Fruit fly (Drosophila melanogaster) whole organism, wandering third instar larva: ENCODE measurements around the gene Reg-2.

Experiments
- CrebA ChIP-seq: fragments of 200-800 bp; sonication (Bioruptor generic); optimal IDR thresholded peaks from 2 replicates; lab custom pipeline; 2016; ENCODE audit warnings: missing biosample characterization, mild to moderate bottlenecking, missing genetic modification characterization, borderline replicate concordance
- Dfd ChIP-seq: fragments of >200 bp; optimal IDR thresholded peaks from 2 replicates; lab custom pipeline; 2017; ENCODE audit warnings: missing biosample characterization, missing genetic modification characterization
- Hr83 ChIP-seq: fragments of 200-300 bp; sonication (Bioruptor generic); optimal IDR thresholded peaks from 2 replicates; lab custom pipeline; 2016; ENCODE audit warnings: missing biosample characterization, mild to moderate bottlenecking, missing genetic modification characterization, moderate library complexity; ENCODE audit not compliant: poor library complexity, severe bottlenecking
- Myc ChIP-seq: fragments of >200 bp; optimal IDR thresholded peaks from 2 replicates; lab custom pipeline; 2017
- OdsH ChIP-seq: fragments of 200-800 bp; sonication (Bioruptor generic); optimal IDR thresholded peaks from 2 replicates; lab custom pipeline; 2016; ENCODE audit warnings: missing biosample characterization, mild to moderate bottlenecking, missing genetic modification characterization
- Vsx2 ChIP-seq: fragments of 200-300, 225-300 bp; sonication (Bioruptor generic); optimal IDR thresholded peaks from 2 replicates; lab custom pipeline; 2018; ENCODE audit warnings: missing biosample characterization, missing genetic modification characterization; ENCODE audit not compliant: partially characterized antibody
- fru ChIP-seq: fragments of 200-800 bp; sonication (Bioruptor generic); optimal IDR thresholded peaks from 3 replicates; lab custom pipeline; 2016; ENCODE audit warnings: missing biosample characterization, mild to moderate bottlenecking, missing genetic modification characterization
- psq ChIP-seq: fragments of 200-800 bp; sonication (Bioruptor generic); optimal IDR thresholded peaks from 3 replicates; lab custom pipeline; 2017; ENCODE audit warnings: missing biosample characterization, mild to moderate bottlenecking, missing genetic modification characterization, moderate library complexity

dm6 chr3L:632058-632457 lies 25.7 kb upstream of the Reg-2 start:
- TF ChIP-seq fru (GFP tag; lab: Kevin White, UChicago): no peak
- no peak for TF ChIP-seq Vsx2 (GFP tag; lab: Kevin White, UChicago)
- TF ChIP-seq Myc: no peak
- no peak for TF ChIP-seq CrebA (GFP tag; lab: Kevin White, UChicago)
- TF ChIP-seq Hr83: no peak
- no peak for TF ChIP-seq psq (GFP tag; lab: Kevin White, UChicago)
- TF ChIP-seq OdsH (GFP tag; lab: Kevin White, UChicago): no peak
- no peak for TF ChIP-seq Dfd (GFP tag; lab: Kevin White, UChicago)
